Worm (Caenorhabditis elegans) whole organism, midembryonic: Measurements from ENCODE around the gene Y1B5A.1.

Source experiments
- cog-1 ChIP-seq: sonication (generic microtip); optimal IDR thresholded peaks from 2 replicates; lab custom pipeline; 2016; ENCODE audit warnings: missing genetic modification characterization, missing compliant biosample characterization
- med-1 ChIP-seq: sonication (generic microtip); optimal IDR thresholded peaks from 2 replicates; lab custom pipeline; 2017; ENCODE audit warnings: missing genetic modification characterization, mild to moderate bottlenecking, missing compliant biosample characterization, antibody characterized with exemption, missing genetic modification reagents; ENCODE audit not compliant: insufficient read depth
- ztf-23 ChIP-seq: fragments of 200-800 bp; sonication (Bioruptor generic); IDR thresholded peaks from 2 replicates; pipeline ENCODE4 v1.3.6; 2022; ENCODE audit warnings: missing genetic modification reagents, missing genetic modification characterization, missing compliant biosample characterization

DNA sequence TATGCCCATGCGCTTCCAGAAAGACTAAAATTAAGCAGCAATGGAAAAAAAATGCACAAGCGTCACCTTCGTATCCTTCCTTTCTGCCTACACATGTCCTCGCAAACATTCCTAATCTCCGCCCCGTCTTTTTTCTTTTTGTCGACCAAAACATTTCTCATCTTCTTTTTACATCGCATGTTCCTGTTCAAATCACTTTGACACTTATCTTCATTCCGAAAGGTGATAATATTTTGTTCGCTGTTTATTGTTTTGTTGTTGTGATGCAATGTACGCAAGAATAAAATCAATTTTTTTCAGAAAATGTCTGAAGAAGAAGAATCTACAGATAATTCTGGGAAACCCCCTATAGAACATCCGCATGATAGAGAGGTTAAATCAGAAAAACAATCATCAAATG, 41.2 kb downstream of the Y1B5A.1 start, which contains the start of gene ist-1:
- TF ChIP-seq ztf-23 (GFP tag; lab: Robert Waterston, UW) (no peak), med-1 (GFP tag; lab: Kevin White, UChicago) (no peak), cog-1 (tag; lab: Kevin White, UChicago) (no peak)
